Worm (Caenorhabditis elegans) whole organism, L2 larva: ENCODE measurements around the gene ins-6.

Experiments used
- C34F6.9 ChIP-seq: fragments of 150-350 bp; optimal IDR thresholded peaks from 2 replicates; lab custom pipeline; 2014; ENCODE audit warnings: missing biosample characterization, missing genetic modification characterization
- F13H6.1 ChIP-seq: sonication (generic microtip); optimal IDR thresholded peaks from 2 replicates; lab custom pipeline; 2016; ENCODE audit warnings: missing genetic modification characterization, missing compliant biosample characterization
- R02D3.7 ChIP-seq: fragments of 150-350 bp; optimal IDR thresholded peaks from 2 replicates; lab custom pipeline; 2014; ENCODE audit warnings: missing biosample characterization, missing genetic modification characterization
- Y55F3AM.14 ChIP-seq: fragments of 200-800 bp; sonication (Bioruptor generic); optimal IDR thresholded peaks from 2 replicates; lab custom pipeline; 2018; ENCODE audit warnings: mild to moderate bottlenecking, missing genetic modification characterization, missing compliant biosample characterization
- ZK546.5 ChIP-seq: sonication (generic microtip); optimal IDR thresholded peaks from 2 replicates; lab custom pipeline; 2017; ENCODE audit warnings: missing biosample characterization, missing genetic modification characterization
- aly-2 ChIP-seq: fragments of 150-350 bp; optimal IDR thresholded peaks from 2 replicates; lab custom pipeline; 2014; ENCODE audit warnings: missing biosample characterization, missing genetic modification characterization
- ama-1 ChIP-seq: fragments of 150-350 bp; optimal IDR thresholded peaks from 2 replicates; lab custom pipeline; 2018; ENCODE audit warnings: inconsistent platforms
- blmp-1 ChIP-seq: sonication (generic microtip); optimal IDR thresholded peaks from 2 replicates; lab custom pipeline; 2017; ENCODE audit warnings: missing genetic modification characterization, mild to moderate bottlenecking, missing compliant biosample characterization, antibody characterized with exemption, moderate library complexity; ENCODE audit not compliant: insufficient read depth
- ceh-16 ChIP-seq: fragments of 150-350 bp; optimal IDR thresholded peaks from 2 replicates; lab custom pipeline; 2014; ENCODE audit warnings: missing biosample characterization, missing genetic modification characterization
- crh-2 ChIP-seq: sonication (generic microtip); optimal IDR thresholded peaks from 2 replicates; lab custom pipeline; 2017; ENCODE audit warnings: missing biosample characterization, missing genetic modification characterization
- dmd-4 ChIP-seq: sonication (generic microtip); optimal IDR thresholded peaks from 2 replicates; lab custom pipeline; 2017; ENCODE audit warnings: missing biosample characterization, missing genetic modification characterization
- egl-27 ChIP-seq: sonication (generic microtip); optimal IDR thresholded peaks from 3 replicates; lab custom pipeline; 2017; ENCODE audit warnings: missing biosample characterization, missing genetic modification reagents, missing genetic modification characterization
- elt-1 ChIP-seq: fragments of 150-350 bp; optimal IDR thresholded peaks from 2 replicates; lab custom pipeline; 2014; ENCODE audit warnings: missing biosample characterization, missing genetic modification characterization
- elt-3 ChIP-seq: sonication (generic microtip); optimal IDR thresholded peaks from 2 replicates; lab custom pipeline; 2017; ENCODE audit warnings: missing biosample characterization, missing genetic modification characterization
- fos-1 ChIP-seq: fragments of 150-350 bp; optimal IDR thresholded peaks from 2 replicates; lab custom pipeline; 2014; ENCODE audit warnings: missing biosample characterization, missing genetic modification characterization
- gmeb-1 ChIP-seq: fragments of 150-350 bp; optimal IDR thresholded peaks from 2 replicates; lab custom pipeline; 2014; ENCODE audit warnings: missing biosample characterization, missing genetic modification characterization
- lin-11 ChIP-seq: fragments of 150-350 bp; sonication (generic microtip); optimal IDR thresholded peaks from 2 replicates; lab custom pipeline; 2014; ENCODE audit warnings: missing biosample characterization, missing genetic modification characterization, inconsistent platforms, mixed read lengths
- lin-13 ChIP-seq: fragments of 150-350 bp; optimal IDR thresholded peaks from 2 replicates; lab custom pipeline; 2014; ENCODE audit warnings: missing biosample characterization, missing genetic modification reagents, missing genetic modification characterization
- lin-39 ChIP-seq: fragments of 150-350 bp; optimal IDR thresholded peaks from 2 replicates; lab custom pipeline; 2014; ENCODE audit warnings: missing biosample characterization, missing genetic modification reagents, missing genetic modification characterization
- lsy-2 ChIP-seq, 2 experiments: fragments of 150-350 bp in 1 of 2; sonication (generic microtip) in 1 of 2; optimal IDR thresholded peaks; 2 replicates each; lab custom pipeline; 2014 to 2017; ENCODE audit warnings: missing biosample characterization in 2 of 2, missing genetic modification characterization in 2 of 2
- mab-5 ChIP-seq: fragments of 150-350 bp; optimal IDR thresholded peaks from 2 replicates; lab custom pipeline; 2014; ENCODE audit warnings: missing biosample characterization, missing genetic modification characterization
- mbf-1 ChIP-seq: sonication (generic microtip); optimal IDR thresholded peaks from 2 replicates; lab custom pipeline; 2017; ENCODE audit warnings: missing biosample characterization, missing genetic modification characterization
- mdl-1 ChIP-seq, 2 experiments: fragments of 150-350 bp in 1 of 2; sonication (generic microtip) in 1 of 2; optimal IDR thresholded peaks; 2 replicates each; lab custom pipeline; 2017; ENCODE audit warnings: missing biosample characterization in 2 of 2, missing genetic modification characterization in 2 of 2
- nhr-10 ChIP-seq: sonication (generic microtip); optimal IDR thresholded peaks from 2 replicates; lab custom pipeline; 2017; ENCODE audit warnings: missing biosample characterization, missing genetic modification characterization
- nhr-12 ChIP-seq: fragments of 150-350 bp; optimal IDR thresholded peaks from 2 replicates; lab custom pipeline; 2014; ENCODE audit warnings: missing biosample characterization, missing genetic modification characterization
- nhr-129 ChIP-seq: fragments of 150-350 bp; optimal IDR thresholded peaks from 2 replicates; lab custom pipeline; 2014; ENCODE audit warnings: missing biosample characterization, missing genetic modification characterization
- nhr-21 ChIP-seq: fragments of 150-350 bp; optimal IDR thresholded peaks from 2 replicates; lab custom pipeline; 2014; ENCODE audit warnings: missing biosample characterization, missing genetic modification characterization
- nhr-23 ChIP-seq: fragments of 150-350 bp; optimal IDR thresholded peaks from 2 replicates; lab custom pipeline; 2014; ENCODE audit warnings: missing biosample characterization, missing genetic modification reagents, missing genetic modification characterization
- nhr-25 ChIP-seq: fragments of 150-350 bp; sonication (generic microtip); optimal IDR thresholded peaks from 3 replicates; lab custom pipeline; 2014; ENCODE audit warnings: missing biosample characterization, missing genetic modification characterization
- nhr-6 ChIP-seq: fragments of 150-350 bp; optimal IDR thresholded peaks from 2 replicates; lab custom pipeline; 2014; ENCODE audit warnings: missing biosample characterization, missing genetic modification characterization
- nhr-77 ChIP-seq: fragments of 150-350 bp; optimal IDR thresholded peaks from 2 replicates; lab custom pipeline; 2014; ENCODE audit warnings: missing biosample characterization, missing genetic modification characterization
- peb-1 ChIP-seq: fragments of 150-350 bp; optimal IDR thresholded peaks from 2 replicates; lab custom pipeline; 2014; ENCODE audit warnings: missing biosample characterization, missing genetic modification characterization
- sem-4 ChIP-seq: fragments of 150-350 bp; optimal IDR thresholded peaks from 2 replicates; lab custom pipeline; 2014; ENCODE audit warnings: missing biosample characterization, missing genetic modification reagents, missing genetic modification characterization
- skn-1 ChIP-seq: sonication (generic microtip); optimal IDR thresholded peaks from 2 replicates; lab custom pipeline; 2017; ENCODE audit warnings: missing biosample characterization, missing genetic modification characterization
- sma-3 ChIP-seq: sonication (generic microtip); optimal IDR thresholded peaks from 2 replicates; lab custom pipeline; 2016; ENCODE audit warnings: missing genetic modification reagents, missing genetic modification characterization, missing compliant biosample characterization
- sma-9 ChIP-seq, 2 experiments: fragments of 150-350 bp in 1 of 2; sonication (generic microtip) in 1 of 2; optimal IDR thresholded peaks; 2 replicates each; lab custom pipeline; 2014 to 2016; ENCODE audit warnings: missing genetic modification characterization in 2 of 2, mild to moderate bottlenecking in 1 of 2, missing biosample characterization in 1 of 2, missing compliant biosample characterization in 1 of 2, missing genetic modification reagents in 1 of 2, moderate library complexity in 1 of 2
- snpc-4 ChIP-seq: fragments of 150-350 bp; optimal IDR thresholded peaks from 2 replicates; lab custom pipeline; 2014; ENCODE audit warnings: missing biosample characterization, missing genetic modification characterization
- unc-39 ChIP-seq: fragments of 150-350 bp; optimal IDR thresholded peaks from 2 replicates; lab custom pipeline; 2014; ENCODE audit warnings: missing biosample characterization, missing genetic modification characterization
- unc-55 ChIP-seq: fragments of 150-350 bp; sonication (generic microtip); optimal IDR thresholded peaks from 3 replicates; lab custom pipeline; 2014; ENCODE audit warnings: missing biosample characterization, missing genetic modification reagents, missing genetic modification characterization
- unc-62 ChIP-seq: fragments of 150-350 bp; optimal IDR thresholded peaks from 2 replicates; lab custom pipeline; 2014; ENCODE audit warnings: missing biosample characterization, missing genetic modification reagents, missing genetic modification characterization
- zag-1 ChIP-seq: fragments of 150-350 bp; optimal IDR thresholded peaks from 2 replicates; lab custom pipeline; 2014; ENCODE audit warnings: missing biosample characterization, missing genetic modification characterization
- ztf-1 ChIP-seq: fragments of 200-800 bp; sonication (Bioruptor generic); conservative IDR thresholded peaks from 2 replicates; pipeline ENCODE4 v1.3.6; 2022; ENCODE audit warnings: missing genetic modification characterization, missing compliant biosample characterization
- ztf-11 ChIP-seq: sonication (generic microtip); optimal IDR thresholded peaks from 2 replicates; lab custom pipeline; 2017; ENCODE audit warnings: missing biosample characterization, missing genetic modification characterization
- ztf-4 ChIP-seq: fragments of 150-350 bp; optimal IDR thresholded peaks from 2 replicates; lab custom pipeline; 2014; ENCODE audit warnings: missing biosample characterization, missing genetic modification characterization

ins-6 gene

DNA sequence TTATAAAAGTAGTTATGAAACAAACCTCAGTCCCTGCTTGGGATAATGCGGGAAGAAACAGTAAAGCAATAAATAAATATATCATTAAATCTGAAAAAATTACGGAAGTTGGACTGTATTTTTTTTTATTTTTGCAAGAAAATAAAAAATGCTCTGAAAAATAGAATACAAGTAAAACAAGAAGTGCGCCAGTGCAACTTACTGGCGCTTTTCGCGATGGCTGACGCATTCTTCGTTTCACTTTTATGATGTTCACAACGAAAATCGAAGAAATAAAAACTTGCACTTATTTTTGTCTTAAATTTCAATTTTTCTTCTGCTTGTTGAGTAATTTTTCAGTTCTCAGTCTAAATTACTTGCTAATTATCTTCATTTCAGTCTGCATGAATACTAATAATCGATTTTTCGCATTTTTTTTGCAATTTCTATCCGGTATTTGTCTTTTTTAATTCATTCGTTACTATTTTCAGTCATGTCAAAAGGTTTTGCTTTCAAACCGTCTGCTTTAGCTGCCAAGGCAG lies 47.5 kb downstream of the ins-6 start, which contains the start of the genes R12C12.6 and ran-5:
TSS of gene R12C12.6 (minus strand) at position 229 of the 521 bp plus-strand sequence.
TSS of gene ran-5 (plus strand) at position 471 of the 521 bp plus-strand sequence.
- TF ChIP-seq blmp-1 (tag; lab: Kevin White, UChicago) = peak; percentile 27
- peak; percentile 64 for TF ChIP-seq ama-1
- TF ChIP-seq gmeb-1 (tag; lab: Kevin White, UChicago) = peak; percentile 89
- no peak for TF ChIP-seq elt-3
- TF ChIP-seq ztf-11 (tag; lab: Kevin White, UChicago) = no peak
- TF ChIP-seq mab-5 (tag; lab: Kevin White, UChicago) = peak; percentile 83
- peak; percentile 87 to 93 for TF ChIP-seq lsy-2 (tag; optimal IDR thresholded peaks at IDR 0.05; lab: Kevin White, UChicago)
- no peak for TF ChIP-seq lin-39 (tag; lab: Kevin White, UChicago)
- peak; percentile 70 for TF ChIP-seq sem-4 (tag; lab: Kevin White, UChicago)
- peak; percentile 89 for TF ChIP-seq unc-55 (GFP tag; lab: Kevin White, UChicago)
- TF ChIP-seq ztf-4 (tag; lab: Kevin White, UChicago) = peak; percentile 60
- no peak for TF ChIP-seq Y55F3AM.14 (GFP tag; lab: Kevin White, UChicago)
- peak; percentile 67 for TF ChIP-seq nhr-129
- TF ChIP-seq mdl-1 (tag; optimal IDR thresholded peaks at IDR 0.05; lab: Kevin White, UChicago) = peak in 1 of 2 experiments; percentile 32
- peak; percentile 74 for TF ChIP-seq nhr-21 (tag; lab: Kevin White, UChicago)
- TF ChIP-seq nhr-23 (tag; lab: Kevin White, UChicago) = no peak
- TF ChIP-seq crh-2 = peak; percentile 84
- no peak for TF ChIP-seq mbf-1 (tag; lab: Kevin White, UChicago)
- peak; percentile 50 for TF ChIP-seq nhr-10 (tag; lab: Kevin White, UChicago)
- peak; percentile 91 for TF ChIP-seq C34F6.9
- no peak for TF ChIP-seq skn-1
- TF ChIP-seq aly-2 (tag; lab: Kevin White, UChicago) = no peak
- TF ChIP-seq nhr-77 (tag; lab: Kevin White, UChicago) = no peak
- peak; percentile 71 for TF ChIP-seq fos-1 (tag; lab: Kevin White, UChicago)
- TF ChIP-seq dmd-4 = no peak
- TF ChIP-seq unc-62 (GFP tag; lab: Kevin White, UChicago) = peak; percentile 5
- TF ChIP-seq lin-11 (tag; lab: Kevin White, UChicago) = peak; percentile 22
- peak; percentile 71 for TF ChIP-seq egl-27 (tag; lab: Kevin White, UChicago)
- no peak for TF ChIP-seq nhr-12 (tag; lab: Kevin White, UChicago)
- TF ChIP-seq R02D3.7 (tag; lab: Kevin White, UChicago) = peak; percentile 37
- TF ChIP-seq ceh-16 (tag; lab: Kevin White, UChicago) = peak; percentile 70
- TF ChIP-seq zag-1 (tag; lab: Kevin White, UChicago) = no peak
- TF ChIP-seq F13H6.1 (tag; lab: Kevin White, UChicago) = peak; percentile 83
- no peak for TF ChIP-seq ztf-1 (GFP tag; lab: Robert Waterston, UW)
- TF ChIP-seq lin-13 = peak; percentile 75
- no peak for TF ChIP-seq elt-1
- TF ChIP-seq sma-3 (GFP tag; lab: Kevin White, UChicago) = peak; percentile 76
- peak; percentile 76 for TF ChIP-seq nhr-6 (tag; lab: Kevin White, UChicago)
- TF ChIP-seq peb-1 = no peak
- TF ChIP-seq snpc-4 (tag; lab: Kevin White, UChicago) = peak; percentile 53
- TF ChIP-seq ZK546.5 (tag; lab: Kevin White, UChicago) = no peak
- TF ChIP-seq sma-9 (GFP tag; optimal IDR thresholded peaks at IDR 0.05; lab: Kevin White, UChicago) = peak; percentile 93
- no peak for TF ChIP-seq sma-9 (tag; optimal IDR thresholded peaks at IDR 0.05; lab: Kevin White, UChicago)
- peak; percentile 85 for TF ChIP-seq nhr-25

DNA sequence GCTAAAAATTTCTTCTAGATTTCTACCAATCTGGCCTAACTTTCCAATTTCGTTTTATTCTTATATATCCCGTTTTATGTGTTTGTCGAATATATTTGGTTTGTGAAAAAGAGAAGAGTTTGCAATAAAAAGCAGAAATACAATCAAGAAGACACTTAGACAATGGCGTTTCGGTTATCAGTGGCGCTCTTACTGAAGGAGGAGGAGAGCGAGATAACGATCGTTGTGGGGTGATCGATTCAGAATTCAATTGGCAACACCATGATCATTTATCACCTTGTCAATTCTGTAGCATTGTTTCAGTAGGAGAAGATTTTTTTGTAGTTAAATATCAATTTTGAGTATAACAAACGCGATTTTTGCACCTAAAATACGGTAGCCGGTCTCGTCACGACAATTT lies 49.3 kb downstream of the ins-6 start:
- peak; percentile 59 for TF ChIP-seq sma-9 (GFP tag; optimal IDR thresholded peaks at IDR 0.05; lab: Kevin White, UChicago)
- no peak for TF ChIP-seq sma-9 (tag; optimal IDR thresholded peaks at IDR 0.05; lab: Kevin White, UChicago)
- peak; percentile 57 for TF ChIP-seq fos-1 (tag; lab: Kevin White, UChicago)
- no peak for TF ChIP-seq unc-39
- peak; percentile 3 for TF ChIP-seq sma-3 (GFP tag; lab: Kevin White, UChicago)
- no peak for TF ChIP-seq lin-39 (tag; lab: Kevin White, UChicago)
- TF ChIP-seq crh-2 = peak; percentile 54
- TF ChIP-seq gmeb-1 (tag; lab: Kevin White, UChicago) = peak; percentile 3
- TF ChIP-seq ztf-4 (tag; lab: Kevin White, UChicago) = no peak
- no peak for TF ChIP-seq nhr-77 (tag; lab: Kevin White, UChicago)
